Worm (Caenorhabditis elegans) whole organism, early embryonic: ENCODE results near the gene hpo-31.

Experiments
- F13C5.2 ChIP-seq: sonication (generic microtip); optimal IDR thresholded peaks from 2 replicates; lab custom pipeline; 2017; ENCODE audit warnings: mild to moderate bottlenecking, missing genetic modification characterization, inconsistent platforms, missing compliant biosample characterization
- ama-1 ChIP-seq: fragments of 150-350 bp; optimal IDR thresholded peaks from 2 replicates; lab custom pipeline; 2014

DNA sequence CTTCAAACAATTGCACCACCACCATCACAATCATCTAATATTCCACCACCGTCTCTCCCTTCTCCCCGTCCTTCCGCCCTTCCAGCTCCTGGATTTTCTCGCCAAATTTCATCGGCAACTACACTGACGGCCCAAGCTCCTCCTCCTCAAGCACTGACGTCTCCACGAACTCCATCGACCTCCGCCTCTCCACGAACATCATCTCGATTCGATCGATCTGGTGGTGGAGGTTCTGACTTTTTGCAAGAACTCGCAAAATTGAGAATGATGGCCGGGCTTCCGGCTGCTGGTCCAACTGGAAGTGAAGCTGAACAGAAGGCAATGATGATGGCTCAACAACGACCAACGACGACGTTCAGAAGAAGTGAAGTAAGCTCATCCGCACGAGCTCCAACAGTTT, 28.8 kb upstream of the hpo-31 start:
- TF ChIP-seq ama-1 (lab: Kevin White, UChicago), result no peak
- no peak for TF ChIP-seq F13C5.2 (tag; lab: Kevin White, UChicago)
